Fruit fly (Drosophila melanogaster) whole organism, embryonic: Measurements from ENCODE around the gene CG42784.
A peak's percentile ranks its signal among the peaks of the same experiment; 100 is the strongest.

Source experiments
- CG11085 ChIP-seq: fragments of 200-800 bp; sonication (Bioruptor generic); IDR thresholded peaks from 2 replicates; pipeline ENCODE4 v1.3.6; 2022; ENCODE audit warnings: missing biosample characterization, missing genetic modification characterization
- CG13123 ChIP-seq: fragments of 200-800 bp; sonication (Bioruptor generic); optimal IDR thresholded peaks from 2 replicates; lab custom pipeline; 2016; ENCODE audit warnings: missing biosample characterization, missing genetic modification characterization
- CG13775 ChIP-seq: fragments of 200-800 bp; sonication (Bioruptor generic); optimal IDR thresholded peaks from 3 replicates; lab custom pipeline; 2017; ENCODE audit warnings: missing biosample characterization, mild to moderate bottlenecking, missing genetic modification characterization
- CG1603 ChIP-seq: fragments of 200-800 bp; sonication (Bioruptor generic); optimal IDR thresholded peaks from 2 replicates; lab custom pipeline; 2019; ENCODE audit warnings: missing biosample characterization, mild to moderate bottlenecking, missing genetic modification characterization, moderate library complexity
- CG17328 ChIP-seq: fragments of 200-800 bp; sonication (Bioruptor generic); IDR thresholded peaks from 2 replicates; pipeline ENCODE4 v1.3.6; 2022; ENCODE audit warnings: missing biosample characterization, missing genetic modification characterization
- CG2202 ChIP-seq: fragments of 200-800 bp; sonication (Bioruptor generic); optimal IDR thresholded peaks from 2 replicates; lab custom pipeline; 2018; ENCODE audit warnings: missing biosample characterization, mild to moderate bottlenecking, missing genetic modification characterization
- CG2678 ChIP-seq: fragments of 200-800 bp; sonication (Bioruptor generic); optimal IDR thresholded peaks from 3 replicates; lab custom pipeline; 2019; ENCODE audit warnings: missing biosample characterization, mild to moderate bottlenecking, missing genetic modification characterization, moderate library complexity
- CG2875 ChIP-seq: fragments of 200-800 bp; sonication (Bioruptor generic); optimal IDR thresholded peaks from 2 replicates; lab custom pipeline; 2017; ENCODE audit warnings: missing biosample characterization, mild to moderate bottlenecking, missing genetic modification characterization, missing genetic modification reagents
- CG30431 ChIP-seq: fragments of 200-800 bp; sonication (Bioruptor generic); optimal IDR thresholded peaks from 2 replicates; lab custom pipeline; 2017; ENCODE audit warnings: missing biosample characterization, missing genetic modification characterization
- CG32772 ChIP-seq: fragments of 200-800 bp; sonication (Bioruptor generic); IDR thresholded peaks from 2 replicates; pipeline ENCODE4 v1.3.6; 2022; ENCODE audit warnings: missing biosample characterization, missing genetic modification characterization
- CG3407 ChIP-seq: fragments of 200-800 bp; sonication (Bioruptor generic); optimal IDR thresholded peaks from 2 replicates; lab custom pipeline; 2018; ENCODE audit warnings: missing biosample characterization, mild to moderate bottlenecking, missing genetic modification characterization
- CG6791 ChIP-seq: fragments of 200-800 bp; sonication (Bioruptor generic); IDR thresholded peaks from 3 replicates; pipeline ENCODE4 v1.3.6; 2022; ENCODE audit warnings: missing biosample characterization, missing genetic modification characterization; ENCODE audit not compliant: partially characterized antibody
- CG8281 ChIP-seq: fragments of 200-800 bp; sonication (Bioruptor generic); optimal IDR thresholded peaks from 2 replicates; lab custom pipeline; 2018; ENCODE audit warnings: missing biosample characterization, mild to moderate bottlenecking, missing genetic modification characterization, moderate library complexity
- Camta ChIP-seq: fragments of 200-800 bp; sonication (Bioruptor generic); optimal IDR thresholded peaks from 2 replicates; lab custom pipeline; 2016; ENCODE audit warnings: missing biosample characterization, missing genetic modification characterization
- Dip3 ChIP-seq: fragments of 200-800 bp; sonication (Bioruptor generic); optimal IDR thresholded peaks from 3 replicates; lab custom pipeline; 2016; ENCODE audit warnings: missing biosample characterization, missing genetic modification characterization
- Drgx ChIP-seq: fragments of 200-800 bp; sonication (Bioruptor generic); IDR thresholded peaks from 2 replicates; pipeline ENCODE4 v1.3.6; 2022; ENCODE audit warnings: missing biosample characterization, missing genetic modification characterization
- Ets65A ChIP-seq: fragments of 200-800 bp; sonication (Bioruptor generic); peaks from one replicate; lab custom pipeline; 2016; ENCODE audit warnings: missing biosample characterization, missing genetic modification characterization
- Hmx ChIP-seq: fragments of 200-800 bp; sonication (Bioruptor generic); optimal IDR thresholded peaks from 2 replicates; lab custom pipeline; 2016; ENCODE audit warnings: missing biosample characterization, missing genetic modification characterization
- Hr3 ChIP-seq: fragments of 200-800 bp; sonication (Bioruptor generic); optimal IDR thresholded peaks from 3 replicates; lab custom pipeline; 2016; ENCODE audit warnings: missing biosample characterization, missing genetic modification characterization
- Hsf ChIP-seq: fragments of 200-800 bp; sonication (Bioruptor generic); optimal IDR thresholded peaks from 3 replicates; lab custom pipeline; 2016; ENCODE audit warnings: missing biosample characterization, missing genetic modification characterization
- Lhr ChIP-seq: fragments of 200-800 bp; sonication (Bioruptor generic); optimal IDR thresholded peaks from 3 replicates; lab custom pipeline; 2017; ENCODE audit warnings: mild to moderate bottlenecking, missing biosample characterization, missing genetic modification reagents, missing genetic modification characterization
- Mad ChIP-seq: fragments of 200-800 bp; sonication (Bioruptor generic); optimal IDR thresholded peaks from 2 replicates; lab custom pipeline; 2016; ENCODE audit warnings: missing biosample characterization, missing genetic modification characterization
- Mrtf ChIP-seq: fragments of 200-800 bp; sonication (Bioruptor generic); IDR thresholded peaks from 3 replicates; pipeline ENCODE4 v1.3.6; 2022; ENCODE audit warnings: missing biosample characterization, missing genetic modification characterization
- Scr ChIP-seq: fragments of 200-800 bp; sonication (Bioruptor generic); IDR thresholded peaks from 2 replicates; pipeline ENCODE4 v1.3.6; 2022; ENCODE audit warnings: missing biosample characterization, missing genetic modification characterization; ENCODE audit not compliant: partially characterized antibody
- ab ChIP-seq: fragments of 200-800 bp; sonication (Bioruptor generic); optimal IDR thresholded peaks from 2 replicates; lab custom pipeline; 2016; ENCODE audit warnings: missing biosample characterization, missing genetic modification characterization
- al ChIP-seq: fragments of 200-800 bp; sonication (Bioruptor generic); IDR thresholded peaks from 2 replicates; pipeline ENCODE4 v1.3.6; 2022; ENCODE audit warnings: missing biosample characterization, missing genetic modification characterization
- bbx ChIP-seq: fragments of 200-800 bp; sonication (Bioruptor generic); IDR thresholded peaks from 2 replicates; pipeline ENCODE4 v1.3.6; 2022; ENCODE audit warnings: missing biosample characterization, missing genetic modification characterization; ENCODE audit not compliant: partially characterized antibody
- cwo ChIP-seq: fragments of 200-800 bp; sonication (Bioruptor generic); optimal IDR thresholded peaks from 3 replicates; lab custom pipeline; 2017; ENCODE audit warnings: missing biosample characterization, missing genetic modification characterization, mild to moderate bottlenecking, moderate library complexity, missing genetic modification reagents
- dati ChIP-seq: fragments of 200-800 bp; sonication (Bioruptor generic); IDR thresholded peaks from 2 replicates; pipeline ENCODE4 v1.3.6; 2022; ENCODE audit warnings: missing biosample characterization, missing genetic modification characterization
- en ChIP-seq: fragments of 200-800 bp; sonication (Bioruptor generic); optimal IDR thresholded peaks from 2 replicates; lab custom pipeline; 2016; ENCODE audit warnings: missing biosample characterization, missing genetic modification characterization
- eyg ChIP-seq: fragments of 200-800 bp; sonication (Bioruptor generic); optimal IDR thresholded peaks from 3 replicates; lab custom pipeline; 2016; ENCODE audit warnings: missing biosample characterization, missing genetic modification characterization
- fd102C ChIP-seq: fragments of 200-800 bp; sonication (Bioruptor generic); optimal IDR thresholded peaks from 2 replicates; lab custom pipeline; 2018; ENCODE audit warnings: missing biosample characterization, mild to moderate bottlenecking, missing genetic modification characterization, moderate library complexity
- fd3F ChIP-seq: fragments of 200-800 bp; sonication (Bioruptor generic); optimal IDR thresholded peaks from 2 replicates; lab custom pipeline; 2018; ENCODE audit warnings: missing biosample characterization, mild to moderate bottlenecking, missing genetic modification characterization, moderate library complexity
- gsb-n ChIP-seq: fragments of 200-800 bp; sonication (Bioruptor generic); optimal IDR thresholded peaks from 3 replicates; lab custom pipeline; 2018; ENCODE audit warnings: missing biosample characterization, mild to moderate bottlenecking, missing genetic modification characterization
- hb ChIP-seq: fragments of 200-800 bp; sonication (Bioruptor generic); IDR thresholded peaks from 3 replicates; pipeline ENCODE4 v1.3.6; 2022; ENCODE audit warnings: missing biosample characterization, missing genetic modification characterization; ENCODE audit not compliant: partially characterized antibody
- hbn ChIP-seq: fragments of 200-800 bp; sonication (Bioruptor generic); IDR thresholded peaks from 2 replicates; pipeline ENCODE4 v1.3.6; 2022; ENCODE audit warnings: missing biosample characterization, missing genetic modification characterization; ENCODE audit not compliant: partially characterized antibody
- hth ChIP-seq: fragments of >200 bp; optimal IDR thresholded peaks from 2 replicates; lab custom pipeline; 2017; ENCODE audit warnings: inconsistent platforms
- klu ChIP-seq: fragments of 200-800 bp; sonication (Bioruptor generic); IDR thresholded peaks from 2 replicates; pipeline ENCODE4 v1.3.6; 2022; ENCODE audit warnings: missing biosample characterization, missing genetic modification characterization
- mld ChIP-seq: fragments of 200-800 bp; sonication (Bioruptor generic); IDR thresholded peaks from 3 replicates; pipeline ENCODE4 v1.3.6; 2022; ENCODE audit warnings: missing biosample characterization, missing genetic modification characterization; ENCODE audit not compliant: partially characterized antibody
- pzg ChIP-seq: fragments of 200-800 bp; sonication (Bioruptor generic); optimal IDR thresholded peaks from 3 replicates; lab custom pipeline; 2018; ENCODE audit warnings: missing biosample characterization, mild to moderate bottlenecking, missing genetic modification characterization, moderate library complexity
- run ChIP-seq: fragments of 200-800 bp; sonication (Bioruptor generic); optimal IDR thresholded peaks from 3 replicates; lab custom pipeline; 2018; ENCODE audit warnings: missing biosample characterization, mild to moderate bottlenecking, missing genetic modification characterization
- schlank ChIP-seq: fragments of 200-800 bp; sonication (Bioruptor generic); optimal IDR thresholded peaks from 2 replicates; lab custom pipeline; 2018; ENCODE audit warnings: missing biosample characterization, mild to moderate bottlenecking, missing genetic modification characterization
- sim ChIP-seq: fragments of 200-800 bp; sonication (Bioruptor generic); IDR thresholded peaks from 2 replicates; pipeline ENCODE4 v1.3.6; 2022; ENCODE audit warnings: missing biosample characterization, missing genetic modification characterization
- sima ChIP-seq: fragments of 200-800 bp; sonication (Bioruptor generic); optimal IDR thresholded peaks from 2 replicates; lab custom pipeline; 2016; ENCODE audit warnings: missing biosample characterization, missing genetic modification characterization
- slp2 ChIP-seq: fragments of 200-800 bp; sonication (Bioruptor generic); optimal IDR thresholded peaks from 2 replicates; lab custom pipeline; 2016; ENCODE audit warnings: missing biosample characterization, missing genetic modification characterization
- stc ChIP-seq: fragments of 200-800 bp; sonication (Bioruptor generic); IDR thresholded peaks from 2 replicates; pipeline ENCODE4 v1.3.6; 2022; ENCODE audit warnings: missing biosample characterization, missing genetic modification characterization
- tgo ChIP-seq: fragments of 200-800 bp; sonication (Bioruptor generic); IDR thresholded peaks from 3 replicates; pipeline ENCODE4 v1.3.6; 2022; ENCODE audit warnings: missing biosample characterization, missing genetic modification characterization
- ttk ChIP-seq: fragments of 200-800 bp; sonication (Bioruptor generic); IDR thresholded peaks from 2 replicates; pipeline ENCODE4 v2.1.2; 2022; ENCODE audit warnings: missing biosample characterization, missing genetic modification characterization
- vfl ChIP-seq: fragments of 200-800 bp; sonication (Bioruptor generic); optimal IDR thresholded peaks from 2 replicates; lab custom pipeline; 2016; ENCODE audit warnings: missing biosample characterization, missing genetic modification characterization
- zen ChIP-seq: fragments of 200-800 bp; sonication (Bioruptor generic); optimal IDR thresholded peaks from 3 replicates; lab custom pipeline; 2018; ENCODE audit warnings: missing biosample characterization, mild to moderate bottlenecking, missing genetic modification characterization, moderate library complexity

The CG42784 gene

DNA sequence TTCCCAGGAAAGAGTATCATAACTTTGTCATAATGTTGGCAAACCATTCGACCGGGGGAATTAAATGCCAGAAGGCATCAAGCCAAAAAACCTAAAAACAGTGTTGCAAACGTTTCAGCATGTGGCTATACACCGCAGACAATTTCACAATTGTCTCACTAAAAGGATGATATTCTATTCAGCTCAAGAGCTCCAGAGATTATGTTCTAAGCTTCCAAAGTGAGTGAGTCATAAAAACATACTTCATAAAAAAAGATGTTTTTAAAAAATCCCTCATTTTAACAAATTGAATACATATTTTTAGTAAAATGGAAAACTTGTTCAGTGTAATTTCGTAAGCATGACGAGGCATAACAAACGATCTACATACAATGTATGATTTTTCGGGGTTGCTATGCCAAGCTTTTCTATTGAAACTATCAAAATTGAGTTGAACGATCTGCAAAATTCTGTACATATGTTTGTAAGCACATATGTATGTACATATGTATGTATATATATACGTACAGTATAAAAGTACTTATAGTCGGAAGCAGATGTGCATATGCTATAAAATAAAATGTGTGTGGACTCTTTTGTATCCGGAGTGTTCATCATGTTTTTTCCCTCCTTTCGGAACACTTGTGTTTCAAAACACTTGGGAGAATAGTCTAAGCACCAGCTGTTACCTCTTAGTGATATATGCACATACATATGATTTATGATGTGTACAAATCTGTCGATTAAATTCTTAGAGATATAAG is 99.9 kb downstream of the CG42784 start (continued):
- no peak for TF ChIP-seq CG2875 (GFP tag; lab: Kevin White, UChicago)
- peak; percentile 83 for TF ChIP-seq sima (GFP tag; lab: Kevin White, UChicago)
- no peak for TF ChIP-seq sim (GFP tag; lab: Robert Waterston, UW)
- peak; percentile 66 for TF ChIP-seq CG1603 (tag; lab: Kevin White, UChicago)
- TF ChIP-seq hb (GFP tag; lab: Robert Waterston, UW): no peak
- peak; percentile 46 for TF ChIP-seq Dip3
- peak; percentile 82 for TF ChIP-seq al (GFP tag; lab: Robert Waterston, UW)
- TF ChIP-seq Ets65A (GFP tag; lab: Kevin White, UChicago): peak; percentile 99
- TF ChIP-seq fd3F: peak; percentile 7
- TF ChIP-seq dati (GFP tag; lab: Robert Waterston, UW): peak; percentile 52
- TF ChIP-seq Mad (GFP tag; lab: Kevin White, UChicago): peak; percentile 16
- TF ChIP-seq ab (GFP tag; lab: Kevin White, UChicago): no peak
- TF ChIP-seq Lhr: no peak
- TF ChIP-seq vfl: no peak
- TF ChIP-seq pzg (GFP tag; lab: Kevin White, UChicago): no peak
- no peak for TF ChIP-seq fd102C
- TF ChIP-seq Hsf (GFP tag; lab: Kevin White, UChicago): peak; percentile 67
- TF ChIP-seq CG2678 (tag; lab: Kevin White, UChicago): peak; percentile 82
- TF ChIP-seq CG17328 (GFP tag; lab: Robert Waterston, UW): peak; percentile 77
- peak; percentile 81 for TF ChIP-seq stc (GFP tag; lab: Robert Waterston, UW)
- TF ChIP-seq CG3407 (GFP tag; lab: Kevin White, UChicago): no peak
- peak; percentile 28 for TF ChIP-seq gsb-n (tag; lab: Kevin White, UChicago)
- TF ChIP-seq Hmx: no peak
- no peak for TF ChIP-seq hbn
- TF ChIP-seq Hr3 (GFP tag; lab: Kevin White, UChicago): peak; percentile 49
- TF ChIP-seq hth (lab: Kevin White, UChicago): no peak
- peak; percentile 26 for TF ChIP-seq CG13775 (GFP tag; lab: Kevin White, UChicago)
- no peak for TF ChIP-seq CG6791 (GFP tag; lab: Robert Waterston, UW)
- peak; percentile 6; the same call in 1 of the 2 replicates for TF ChIP-seq klu (GFP tag; lab: Robert Waterston, UW)
- TF ChIP-seq CG11085 (GFP tag; lab: Robert Waterston, UW): peak; percentile 59
- TF ChIP-seq slp2 (GFP tag; lab: Kevin White, UChicago): peak; percentile 54
- peak; percentile 61 for TF ChIP-seq Mrtf (GFP tag; lab: Robert Waterston, UW)
- TF ChIP-seq mld (GFP tag; lab: Robert Waterston, UW): no peak
- TF ChIP-seq cwo (GFP tag; lab: Kevin White, UChicago): no peak
- TF ChIP-seq tgo (GFP tag; lab: Robert Waterston, UW): peak; percentile 60; the same call in 2 of the 3 replicates
- TF ChIP-seq schlank: no peak
- peak; percentile 44 for TF ChIP-seq CG30431 (GFP tag; lab: Kevin White, UChicago)
- peak; percentile 75 for TF ChIP-seq CG32772 (GFP tag; lab: Robert Waterston, UW)
- TF ChIP-seq en (GFP tag; lab: Kevin White, UChicago): peak; percentile 84
- peak; percentile 43 for TF ChIP-seq ttk
- TF ChIP-seq zen (tag; lab: Kevin White, UChicago): peak; percentile 78
- peak; percentile 84 for TF ChIP-seq Camta (GFP tag; lab: Kevin White, UChicago)
- TF ChIP-seq CG2202 (tag; lab: Kevin White, UChicago): no peak
- TF ChIP-seq Scr (GFP tag; lab: Robert Waterston, UW): no peak
- TF ChIP-seq Drgx (GFP tag; lab: Robert Waterston, UW): peak; percentile 46
- TF ChIP-seq CG13123 (GFP tag; lab: Kevin White, UChicago): no peak
- TF ChIP-seq run (tag; lab: Kevin White, UChicago): no peak
- peak; percentile 69 for TF ChIP-seq eyg
- peak; percentile 63 for TF ChIP-seq CG8281 (tag; lab: Kevin White, UChicago)
- no peak for TF ChIP-seq bbx (GFP tag; lab: Robert Waterston, UW)
